Worm (Caenorhabditis elegans) whole organism, L3 larva: ENCODE data around the gene fbxa-208.
"Not testable (repeated sequence)": the region's sequence is repeated elsewhere in the genome, so short reads cannot be mapped to it uniquely, and the experiment has no call there.

ENCODE experiments used
- ZK546.5 ChIP-seq: sonication (generic microtip); optimal IDR thresholded peaks from 2 replicates; lab custom pipeline; 2017; ENCODE audit warnings: missing biosample characterization, missing genetic modification characterization
- ama-1 ChIP-seq: fragments of 150-350 bp; optimal IDR thresholded peaks from 2 replicates; lab custom pipeline; 2018
- ceh-16 ChIP-seq: sonication (generic microtip); optimal IDR thresholded peaks from 2 replicates; lab custom pipeline; 2017; ENCODE audit warnings: missing biosample characterization, missing genetic modification characterization
- ceh-28 ChIP-seq: fragments of 150-350 bp; optimal IDR thresholded peaks from 2 replicates; lab custom pipeline; 2014; ENCODE audit warnings: missing biosample characterization, missing genetic modification reagents, missing genetic modification characterization
- ceh-9 ChIP-seq: sonication (generic microtip); optimal IDR thresholded peaks from 2 replicates; lab custom pipeline; 2018; ENCODE audit warnings: missing biosample characterization, missing genetic modification characterization
- egl-27 ChIP-seq: sonication (generic microtip); optimal IDR thresholded peaks from 4 replicates; lab custom pipeline; 2017; ENCODE audit warnings: missing biosample characterization, missing genetic modification reagents, missing genetic modification characterization
- elt-1 ChIP-seq: fragments of 150-350 bp; optimal IDR thresholded peaks from 2 replicates; lab custom pipeline; 2014; ENCODE audit warnings: missing biosample characterization, missing genetic modification characterization
- elt-2 ChIP-seq: sonication (generic microtip); optimal IDR thresholded peaks from 2 replicates; lab custom pipeline; 2016; ENCODE audit warnings: missing genetic modification reagents, mild to moderate bottlenecking, missing genetic modification characterization, missing compliant biosample characterization
- eor-1 ChIP-seq, 2 experiments: fragments of 150-350 bp; optimal IDR thresholded peaks; 2 replicates each; lab custom pipeline; 2014 to 2018; ENCODE audit warnings: missing biosample characterization in 2 of 2, missing genetic modification characterization in 2 of 2
- jun-1 ChIP-seq: fragments of 150-350 bp; optimal IDR thresholded peaks from 2 replicates; lab custom pipeline; 2014; ENCODE audit warnings: missing biosample characterization, missing genetic modification reagents, missing genetic modification characterization
- lin-39 ChIP-seq: fragments of 150-350 bp; optimal IDR thresholded peaks from 2 replicates; lab custom pipeline; 2018; ENCODE audit warnings: missing biosample characterization, missing genetic modification reagents, missing genetic modification characterization
- lsy-12 ChIP-seq: sonication (generic microtip); optimal IDR thresholded peaks from 2 replicates; lab custom pipeline; 2016; ENCODE audit warnings: mild to moderate bottlenecking, missing genetic modification characterization, missing compliant biosample characterization
- mdl-1 ChIP-seq: fragments of 150-350 bp; optimal IDR thresholded peaks from 2 replicates; lab custom pipeline; 2014; ENCODE audit warnings: missing biosample characterization, missing genetic modification characterization
- mml-1 ChIP-seq: fragments of 150-350 bp; sonication (generic microtip); optimal IDR thresholded peaks from 3 replicates; lab custom pipeline; 2014; ENCODE audit warnings: missing biosample characterization, missing genetic modification characterization
- nhr-23 ChIP-seq: fragments of 150-350 bp; optimal IDR thresholded peaks from 2 replicates; lab custom pipeline; 2014; ENCODE audit warnings: missing biosample characterization, missing genetic modification reagents, missing genetic modification characterization
- nhr-237 ChIP-seq: fragments of 150-350 bp; optimal IDR thresholded peaks from 2 replicates; lab custom pipeline; 2014; ENCODE audit warnings: missing biosample characterization, missing genetic modification characterization
- nhr-28 ChIP-seq: fragments of 150-350 bp; optimal IDR thresholded peaks from 2 replicates; lab custom pipeline; 2014; ENCODE audit warnings: missing biosample characterization, missing genetic modification characterization
- nhr-43 ChIP-seq: sonication (generic microtip); optimal IDR thresholded peaks from 2 replicates; lab custom pipeline; 2016; ENCODE audit warnings: mild to moderate bottlenecking, missing genetic modification characterization, missing compliant biosample characterization; ENCODE audit not compliant: poor library complexity, severe bottlenecking
- nhr-67 ChIP-seq: fragments of 150-350 bp; optimal IDR thresholded peaks from 2 replicates; lab custom pipeline; 2014; ENCODE audit warnings: missing biosample characterization, missing genetic modification characterization
- nhr-76 ChIP-seq: fragments of 150-350 bp; sonication (generic microtip); optimal IDR thresholded peaks from 5 replicates; lab custom pipeline; 2014; ENCODE audit warnings: missing biosample characterization, missing genetic modification characterization
- pha-4 ChIP-seq: fragments of 150-350 bp; optimal IDR thresholded peaks from 2 replicates; lab custom pipeline; 2014; ENCODE audit warnings: missing biosample characterization, missing genetic modification reagents, missing genetic modification characterization
- pqm-1 ChIP-seq: fragments of 150-350 bp; optimal IDR thresholded peaks from 2 replicates; lab custom pipeline; 2017; ENCODE audit warnings: missing biosample characterization, missing genetic modification characterization, inconsistent platforms
- snpc-4 ChIP-seq: fragments of 150-350 bp; optimal IDR thresholded peaks from 2 replicates; lab custom pipeline; 2014; ENCODE audit warnings: missing biosample characterization, missing genetic modification characterization
- tbx-2 ChIP-seq: sonication (generic microtip); optimal IDR thresholded peaks from 2 replicates; lab custom pipeline; 2016; ENCODE audit warnings: mild to moderate bottlenecking, missing genetic modification characterization, missing compliant biosample characterization
- unc-62 ChIP-seq: fragments of 150-350 bp; sonication (generic microtip); optimal IDR thresholded peaks from 4 replicates; lab custom pipeline; 2014; ENCODE audit warnings: missing biosample characterization, missing genetic modification reagents, missing genetic modification characterization
- zag-1 ChIP-seq: fragments of 150-350 bp; optimal IDR thresholded peaks from 2 replicates; lab custom pipeline; 2014; ENCODE audit warnings: missing biosample characterization, missing genetic modification characterization

The fbxa-208 gene

ce11 chrIII:1258358-1258757, 1.7 kb downstream of the fbxa-208 start, which contains the start of gene fbxa-78:
Gene fbxa-78, minus strand, starts transcription at chrIII:1258458.
- TF ChIP-seq nhr-67, lin-39, ceh-28 (tag; lab: Kevin White, UChicago): not testable (repeated sequence)

DNA sequence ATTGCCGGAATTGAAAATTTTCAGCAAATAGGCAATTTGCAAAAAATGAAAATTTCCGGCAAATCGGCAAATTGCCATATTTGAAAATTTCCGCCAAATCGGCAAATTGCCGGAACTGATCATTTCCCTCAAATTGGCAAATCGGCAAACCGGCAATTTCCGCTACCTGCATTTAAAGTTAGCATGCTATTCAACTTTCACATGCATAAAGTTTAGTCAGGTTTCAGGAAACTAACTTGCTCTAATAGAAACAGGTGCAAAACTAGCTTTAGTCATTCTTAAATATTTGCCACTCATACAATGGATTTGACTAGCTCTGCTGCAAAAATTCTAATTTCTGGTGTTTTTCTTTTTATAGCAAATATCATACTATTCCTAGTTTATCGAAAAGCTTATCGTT, 7.1 kb downstream of the fbxa-208 start, which contains the start of gene srz-9:
TSS of gene srz-9 (plus strand) at position 301 of the 400 bp plus-strand sequence.
- not testable (repeated sequence) for TF ChIP-seq lin-39 (tag; lab: Kevin White, UChicago); pqm-1 (tag; lab: Kevin White, UChicago); ama-1 (lab: Kevin White, UChicago)

ce11 chrIII:1266799-1267198, 10.2 kb downstream of the fbxa-208 start, which contains the start of gene fbxa-151:
Gene fbxa-151, minus strand, starts transcription at chrIII:1266899.
- TF ChIP-seq nhr-76 (tag; lab: Kevin White, UChicago); lsy-12; elt-1 (tag; lab: Kevin White, UChicago): not testable (repeated sequence)
- TF ChIP-seq, all 47 proteins: peak for 0; not testable (repeated sequence) for 47

DNA sequence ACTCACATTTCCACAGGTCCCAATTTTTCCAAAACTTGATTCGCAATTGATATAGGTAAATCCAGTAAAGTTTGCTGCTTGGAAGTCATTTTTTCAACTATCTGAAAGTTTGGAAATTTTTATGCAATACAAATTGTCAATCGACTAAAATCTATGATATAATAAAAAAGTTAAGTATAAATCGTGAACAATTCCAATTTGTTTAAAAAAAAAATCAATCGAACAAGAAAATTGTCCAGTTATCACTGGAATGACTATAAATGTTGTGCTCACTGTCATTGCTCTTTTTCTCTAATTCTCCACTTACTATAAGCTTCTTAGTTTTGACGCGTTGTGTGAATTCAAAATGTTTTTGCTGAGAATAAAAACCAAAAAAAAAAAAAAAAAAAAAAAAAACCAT, 12.5 kb downstream of the fbxa-208 start, which contains the start of gene fbxa-32:
TSS of gene fbxa-32 (minus strand) at position 101 of the 400 bp plus-strand sequence.
- TF ChIP-seq pha-4 (tag; lab: Kevin White, UChicago) (peak; percentile 14), zag-1 (tag; lab: Kevin White, UChicago) (no peak), elt-2 (tag; lab: Kevin White, UChicago) (peak; percentile 57)

- TF ChIP-seq elt-2 (tag; lab: Kevin White, UChicago): peak; percentile 59
- TF ChIP-seq ceh-9: no peak
- TF ChIP-seq pqm-1 (tag; lab: Kevin White, UChicago): peak; percentile 48
- peak; percentile 96 for TF ChIP-seq pha-4 (tag; lab: Kevin White, UChicago)
- no peak for TF ChIP-seq ama-1 (lab: Kevin White, UChicago)
- TF ChIP-seq tbx-2: no peak
- TF ChIP-seq, all 47 proteins: peak for 3
Measured at ce11 chrIII:1271378-1271926, 14.8 kb downstream of the fbxa-208 start, which contains the start of gene fbxa-31. Gene fbxa-31, minus strand, starts transcription at chrIII:1271428.

- TF ChIP-seq elt-2 (tag; lab: Kevin White, UChicago) (peak; percentile 72), ceh-28 (tag; lab: Kevin White, UChicago) (no peak), pqm-1 (tag; lab: Kevin White, UChicago) (peak; percentile 58)
- TF ChIP-seq, all 47 proteins: peak for 2
Measured at ce11 chrIII:1273655-1274328, 17.2 kb downstream of the fbxa-208 start, which contains the start of gene fbxa-29. Gene fbxa-29, minus strand, starts transcription at chrIII:1273705.

ce11 chrIII:1275513-1275912, 18.9 kb downstream of the fbxa-208 start, which contains the start of gene fbxa-30:
Gene fbxa-30, minus strand, starts transcription at chrIII:1275613.
- TF ChIP-seq nhr-28: no peak
- peak; percentile 6 for TF ChIP-seq elt-2 (tag; lab: Kevin White, UChicago)

DNA sequence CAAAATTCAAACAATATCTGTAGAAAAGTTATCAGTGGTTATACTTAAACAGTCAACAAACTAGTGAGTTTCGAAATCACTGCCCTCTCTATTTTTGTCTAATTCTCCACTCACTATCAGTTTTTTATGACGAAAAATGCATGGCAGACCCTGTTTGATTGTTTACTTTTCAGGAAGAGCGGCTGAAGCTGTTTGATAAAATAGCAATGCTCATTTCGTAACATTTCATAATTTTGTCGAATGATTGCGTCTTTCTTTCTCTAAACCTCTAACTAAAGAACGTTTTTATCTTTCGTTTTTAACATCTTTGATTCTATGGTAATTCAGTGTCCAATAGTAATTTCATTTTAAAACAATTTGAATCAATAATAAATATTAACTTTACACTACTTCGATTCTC, 22.6 kb downstream of the fbxa-208 start:
- TF ChIP-seq pqm-1 (tag; lab: Kevin White, UChicago): peak; percentile 98
- no peak for TF ChIP-seq snpc-4 (tag; lab: Kevin White, UChicago)
- TF ChIP-seq nhr-28: no peak
- no peak for TF ChIP-seq lsy-12
- no peak for TF ChIP-seq ceh-9
- TF ChIP-seq ceh-16 (tag; lab: Kevin White, UChicago): no peak
- peak; percentile 95 for TF ChIP-seq pha-4 (tag; lab: Kevin White, UChicago)
- TF ChIP-seq nhr-237 (tag; lab: Kevin White, UChicago): no peak
- no peak for TF ChIP-seq nhr-76 (tag; lab: Kevin White, UChicago)
- no peak for TF ChIP-seq unc-62
- TF ChIP-seq nhr-23: no peak
- TF ChIP-seq nhr-43 (tag; lab: Kevin White, UChicago): no peak
- TF ChIP-seq elt-1 (tag; lab: Kevin White, UChicago): no peak
- peak; percentile 45 for TF ChIP-seq egl-27 (tag; lab: Kevin White, UChicago)
- no peak for TF ChIP-seq eor-1 (tag; optimal IDR thresholded peaks at IDR 0.05; lab: Kevin White, UChicago)
- TF ChIP-seq jun-1 (tag; lab: Kevin White, UChicago): peak; percentile 89
- TF ChIP-seq ZK546.5 (tag; lab: Kevin White, UChicago): no peak
- no peak for TF ChIP-seq mml-1 (tag; lab: Kevin White, UChicago)
- peak; percentile 42 for TF ChIP-seq ceh-28 (tag; lab: Kevin White, UChicago)
- no peak for TF ChIP-seq mdl-1 (tag; lab: Kevin White, UChicago)
- no peak for TF ChIP-seq lin-39 (tag; lab: Kevin White, UChicago)
- TF ChIP-seq elt-2 (tag; lab: Kevin White, UChicago): peak; percentile 99
